Worm (Caenorhabditis elegans): ENCODE data around the gene ZC395.4.

The ZC395.4 gene

ce11 chrIII:5273396-5273857, 3.5 kb downstream of the ZC395.4 start, which contains the start of gene ztf-8:
Gene ztf-8, minus strand, starts transcription at chrIII:5273471.
- TF ChIP-seq B0336.3 (GFP tag; IDR thresholded peaks at IDR 0.05) (peak; percentile 72), madf-8 (GFP tag; conservative IDR thresholded peaks at IDR 0.05) (no peak), tlf-1 (GFP tag; optimal IDR thresholded peaks at IDR 0.05) (peak; percentile 29), zim-3 (tag; optimal IDR thresholded peaks at IDR 0.05) (peak; percentile 31), Y56A3A.18 (GFP tag; IDR thresholded peaks at IDR 0.05) (no peak), ztf-22 (GFP tag; optimal IDR thresholded peaks at IDR 0.05) (no peak), nhr-179 (tag; optimal IDR thresholded peaks at IDR 0.05) (no peak), nfya-2 (GFP tag; IDR thresholded peaks at IDR 0.05) (no peak), dpff-1 (tag; optimal IDR thresholded peaks at IDR 0.05) (peak; percentile 41), snpc-4 (GFP tag; optimal IDR thresholded peaks at IDR 0.05) (no peak), snpc-4 (tag; optimal IDR thresholded peaks at IDR 0.05) (peak in 1 of 4 experiments; percentile 29), ceh-40 (GFP tag; IDR thresholded peaks at IDR 0.05) (no peak), dox-1 (GFP tag; IDR thresholded peaks at IDR 0.05) (peak; percentile 19; the same call in 1 of the 2 replicates), snpc-3.4 (tag; optimal IDR thresholded peaks at IDR 0.05) (no peak), attf-3 (GFP tag; conservative IDR thresholded peaks at IDR 0.05) (no peak), nhr-90 (tag; optimal IDR thresholded peaks at IDR 0.05) (no peak), B0035.1 (tag; optimal IDR thresholded peaks at IDR 0.05) (no peak), lag-1 (GFP tag; IDR thresholded peaks at IDR 0.05) (no peak), egl-44 (GFP tag; IDR thresholded peaks at IDR 0.05) (no peak), let-607 (tag; optimal IDR thresholded peaks at IDR 0.05) (no peak), B0261.1 (tag; optimal IDR thresholded peaks at IDR 0.05) (peak; percentile 2), zfh-2 (GFP tag; conservative IDR thresholded peaks at IDR 0.05) (no peak), egrh-3 (GFP tag; IDR thresholded peaks at IDR 0.05) (no peak), hsf-1 (GFP tag; IDR thresholded peaks at IDR 0.05) (peak; percentile 52; the same call in 1 of the 2 replicates), rpc-1 (optimal IDR thresholded peaks at IDR 0.05) (no peak), rpc-1 (tag; optimal IDR thresholded peaks at IDR 0.05) (no peak), ztf-26 (tag; optimal IDR thresholded peaks at IDR 0.05) (peak; percentile 12), F49E8.2 (tag; optimal IDR thresholded peaks at IDR 0.05; ENCODE audit: insufficient read depth) (peak; percentile 75), hlh-26 (GFP tag; conservative IDR thresholded peaks at IDR 0.05) (no peak), F57A8.1 (GFP tag; optimal IDR thresholded peaks at IDR 0.05) (no peak), nfyb-1 (GFP tag; IDR thresholded peaks at IDR 0.05) (0 out of 2 replicates have a peak, but pooled peaks have one; percentile 27), aptf-3 (GFP tag; IDR thresholded peaks at IDR 0.05) (0 out of 2 replicates have a peak, but pooled peaks have one; percentile 22), lin-54 (GFP tag; optimal IDR thresholded peaks at IDR 0.05) (peak; percentile 45), tbx-9 (tag; optimal IDR thresholded peaks at IDR 0.05; ENCODE audit: borderline replicate concordance) (no peak), cebp-1 (GFP tag; IDR thresholded peaks at IDR 0.05) (no peak), cebp-1 (tag; optimal IDR thresholded peaks at IDR 0.05) (peak; percentile 38), F22D6.2 (tag; optimal IDR thresholded peaks at IDR 0.05) (no peak), die-1 (tag; optimal IDR thresholded peaks at IDR 0.05) (peak; percentile 32), tbp1 (GFP tag; optimal IDR thresholded peaks at IDR 0.05) (peak; percentile 13), repo-1 (tag; optimal IDR thresholded peaks at IDR 0.05) (peak; percentile 79), hmg-1.2 (GFP tag; IDR thresholded peaks at IDR 0.05) (peak; percentile 18; the same call in 1 of the 2 replicates), T26A5.8 (tag; optimal IDR thresholded peaks at IDR 0.05) (peak; percentile 30), lir-1 (GFP tag; conservative IDR thresholded peaks at IDR 0.05) (no peak), unc-130 (GFP tag; optimal IDR thresholded peaks at IDR 0.05) (peak; percentile 10), hrde-1 (tag; optimal IDR thresholded peaks at IDR 0.05; ENCODE audit: borderline replicate concordance) (no peak), him-1 (tag; optimal IDR thresholded peaks at IDR 0.05) (no peak), ekl-4 (GFP tag; IDR thresholded peaks at IDR 0.05) (no peak), atf-7 (tag; optimal IDR thresholded peaks at IDR 0.05) (peak; percentile 31), rcor-1 (GFP tag; IDR thresholded peaks at IDR 0.05) (peak; percentile 38)
